Worm (Caenorhabditis elegans): ENCODE results near the gene amdh-1.

DNA sequence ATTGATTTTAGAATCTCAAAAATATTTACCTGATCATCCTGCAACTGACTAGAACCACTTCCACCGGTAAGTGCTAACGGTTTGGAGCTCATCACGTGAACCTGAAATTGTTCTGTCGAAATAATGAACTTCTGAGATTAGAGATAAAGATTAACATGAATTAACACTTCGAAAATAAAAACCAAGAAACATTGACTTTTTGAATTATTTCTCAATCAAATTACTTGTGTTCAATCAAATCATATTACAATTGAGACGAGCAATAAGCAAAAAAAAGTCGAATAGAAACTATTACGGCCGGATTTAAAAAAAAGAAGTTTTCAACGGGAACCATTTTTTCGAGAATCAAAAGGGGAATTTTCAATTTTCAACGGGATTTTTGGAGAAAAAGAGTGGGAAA, 5.9 kb upstream of the amdh-1 start, which contains the start of gene bcas-2:
- no peak for TF ChIP-seq unc-62 (GFP tag; optimal IDR thresholded peaks at IDR 0.05)
- TF ChIP-seq elt-2 (tag; optimal IDR thresholded peaks at IDR 0.05) = no peak
- no peak for TF ChIP-seq unc-39 (tag; optimal IDR thresholded peaks at IDR 0.05)
- TF ChIP-seq ztf-11 (tag; optimal IDR thresholded peaks at IDR 0.05) = no peak
- no peak for TF ChIP-seq snpc-4 (tag; optimal IDR thresholded peaks at IDR 0.05)
- TF ChIP-seq aly-2 (tag; optimal IDR thresholded peaks at IDR 0.05) = no peak
